Fruit fly (Drosophila melanogaster) whole organism, embryonic: ENCODE results near the gene Ldaf1.
A peak's percentile ranks its signal among the peaks of the same experiment; 100 is the strongest.

ENCODE experiments used
- Antp ChIP-seq: fragments of 200-800 bp; sonication (Bioruptor generic); optimal IDR thresholded peaks from 3 replicates; lab custom pipeline; 2016; ENCODE audit warnings: missing biosample characterization, missing genetic modification characterization
- BtbVII ChIP-seq: fragments of 200-800 bp; sonication (Bioruptor generic); optimal IDR thresholded peaks from 3 replicates; lab custom pipeline; 2017; ENCODE audit warnings: missing biosample characterization, mild to moderate bottlenecking, missing genetic modification characterization
- CG10274 ChIP-seq: fragments of 200-800 bp; sonication (Bioruptor generic); optimal IDR thresholded peaks from 3 replicates; lab custom pipeline; 2017; ENCODE audit warnings: missing biosample characterization, mild to moderate bottlenecking, missing genetic modification characterization
- CG11093 ChIP-seq: fragments of 200-800 bp; sonication (Bioruptor generic); IDR thresholded peaks from 3 replicates; pipeline ENCODE4 v1.3.6; 2022; ENCODE audit warnings: missing biosample characterization, missing genetic modification characterization
- CG11504 ChIP-seq: fragments of 200-800 bp; sonication (Bioruptor generic); optimal IDR thresholded peaks from 3 replicates; lab custom pipeline; 2019; ENCODE audit warnings: missing biosample characterization, mild to moderate bottlenecking, missing genetic modification characterization, moderate library complexity
- CG12104 ChIP-seq: fragments of 200-800 bp; sonication (Bioruptor generic); optimal IDR thresholded peaks from 3 replicates; lab custom pipeline; 2016; ENCODE audit warnings: missing biosample characterization, missing genetic modification characterization
- CG15479 ChIP-seq: fragments of 200-800 bp; sonication (Bioruptor generic); optimal IDR thresholded peaks from 3 replicates; lab custom pipeline; 2019; ENCODE audit warnings: missing biosample characterization, mild to moderate bottlenecking, missing genetic modification characterization, moderate library complexity
- CG15514 ChIP-seq: fragments of 200-800 bp; sonication (Bioruptor generic); optimal IDR thresholded peaks from 3 replicates; lab custom pipeline; 2017; ENCODE audit warnings: missing biosample characterization, missing genetic modification characterization, mild to moderate bottlenecking, moderate library complexity, missing genetic modification reagents
- CG16815 ChIP-seq: fragments of 200-800 bp; sonication (Bioruptor generic); optimal IDR thresholded peaks from 3 replicates; lab custom pipeline; 2017; ENCODE audit warnings: missing biosample characterization, mild to moderate bottlenecking, missing genetic modification characterization
- CG16863 ChIP-seq: fragments of 200-800 bp; sonication (Bioruptor generic); optimal IDR thresholded peaks from 3 replicates; lab custom pipeline; 2016; ENCODE audit warnings: missing biosample characterization, missing genetic modification characterization
- CG18764 ChIP-seq: fragments of 200-800 bp; sonication (Bioruptor generic); optimal IDR thresholded peaks from 3 replicates; lab custom pipeline; 2016; ENCODE audit warnings: missing biosample characterization, missing genetic modification characterization
- CG2199 ChIP-seq: fragments of 200-800 bp; sonication (Bioruptor generic); IDR thresholded peaks from 3 replicates; pipeline ENCODE4 v1.3.6; 2022; ENCODE audit warnings: missing biosample characterization, missing genetic modification characterization
- CG8089 ChIP-seq: fragments of 200-800 bp; sonication (Bioruptor generic); optimal IDR thresholded peaks from 3 replicates; lab custom pipeline; 2016; ENCODE audit warnings: missing biosample characterization, missing genetic modification characterization
- CG9609 ChIP-seq: fragments of 200-800 bp; sonication (Bioruptor generic); optimal IDR thresholded peaks from 3 replicates; lab custom pipeline; 2016; ENCODE audit warnings: missing biosample characterization, missing genetic modification characterization
- CG9932 ChIP-seq: fragments of 200-800 bp; sonication (Bioruptor generic); IDR thresholded peaks from 2 replicates; pipeline ENCODE4 v1.3.6; 2022; ENCODE audit warnings: missing biosample characterization, missing genetic modification characterization
- Camta ChIP-seq: fragments of 200-800 bp; sonication (Bioruptor generic); optimal IDR thresholded peaks from 2 replicates; lab custom pipeline; 2016; ENCODE audit warnings: missing biosample characterization, missing genetic modification characterization
- Hand ChIP-seq: fragments of 200-800 bp; sonication (Bioruptor generic); optimal IDR thresholded peaks from 2 replicates; lab custom pipeline; 2017; ENCODE audit warnings: mild to moderate bottlenecking, missing biosample characterization, missing genetic modification reagents, missing genetic modification characterization
- NC2β ChIP-seq: fragments of 200-800 bp; sonication (Bioruptor generic); optimal IDR thresholded peaks from 2 replicates; lab custom pipeline; 2016; ENCODE audit warnings: missing biosample characterization, missing genetic modification characterization
- Opbp ChIP-seq: fragments of 200-800 bp; sonication (Bioruptor generic); IDR thresholded peaks from 3 replicates; pipeline ENCODE4 v1.3.6; 2022; ENCODE audit warnings: missing biosample characterization, missing genetic modification characterization; ENCODE audit not compliant: partially characterized antibody
- Side ChIP-seq: fragments of 200-800 bp; sonication (Bioruptor generic); optimal IDR thresholded peaks from 2 replicates; lab custom pipeline; 2016; ENCODE audit warnings: missing biosample characterization, missing genetic modification characterization
- abd-A ChIP-seq: fragments of 200-800 bp; sonication (Bioruptor generic); optimal IDR thresholded peaks from 3 replicates; lab custom pipeline; 2019; ENCODE audit warnings: missing biosample characterization, mild to moderate bottlenecking, missing genetic modification characterization, moderate library complexity
- bbx ChIP-seq: fragments of 200-800 bp; sonication (Bioruptor generic); IDR thresholded peaks from 2 replicates; pipeline ENCODE4 v1.3.6; 2022; ENCODE audit warnings: missing biosample characterization, missing genetic modification characterization; ENCODE audit not compliant: partially characterized antibody
- bcd ChIP-seq: fragments of 200-800 bp; sonication (Bioruptor generic); optimal IDR thresholded peaks from 2 replicates; lab custom pipeline; 2017; ENCODE audit warnings: missing biosample characterization, mild to moderate bottlenecking, missing genetic modification characterization
- chinmo ChIP-seq: fragments of 200-800 bp; sonication (Bioruptor generic); IDR thresholded peaks from 4 replicates; pipeline ENCODE4 v1.3.6; 2022; ENCODE audit warnings: missing biosample characterization, missing genetic modification characterization; ENCODE audit not compliant: partially characterized antibody
- ci ChIP-seq: fragments of 200-800 bp; sonication (Bioruptor generic); IDR thresholded peaks from 3 replicates; pipeline ENCODE4 v1.3.6; 2022; ENCODE audit warnings: missing biosample characterization, missing genetic modification characterization
- dati ChIP-seq: fragments of 200-800 bp; sonication (Bioruptor generic); IDR thresholded peaks from 2 replicates; pipeline ENCODE4 v1.3.6; 2022; ENCODE audit warnings: missing biosample characterization, missing genetic modification characterization
- en ChIP-seq: fragments of 200-800 bp; sonication (Bioruptor generic); optimal IDR thresholded peaks from 2 replicates; lab custom pipeline; 2016; ENCODE audit warnings: missing biosample characterization, missing genetic modification characterization
- eve ChIP-seq, 2 experiments: fragments of >200 bp; optimal IDR thresholded peaks; 2 replicates each; lab custom pipeline; 2017; ENCODE audit warnings: missing biosample characterization in 2 of 2, missing genetic modification characterization in 2 of 2
- ewg ChIP-seq: fragments of 200-800 bp; sonication (Bioruptor generic); optimal IDR thresholded peaks from 3 replicates; lab custom pipeline; 2017; ENCODE audit warnings: mild to moderate bottlenecking, missing biosample characterization, missing genetic modification reagents, missing genetic modification characterization
- exex ChIP-seq: fragments of 200-800 bp; sonication (Bioruptor generic); optimal IDR thresholded peaks from 4 replicates; lab custom pipeline; 2018; ENCODE audit warnings: missing biosample characterization, mild to moderate bottlenecking, missing genetic modification characterization, moderate library complexity
- eyg ChIP-seq: fragments of 200-800 bp; sonication (Bioruptor generic); optimal IDR thresholded peaks from 3 replicates; lab custom pipeline; 2016; ENCODE audit warnings: missing biosample characterization, missing genetic modification characterization
- fd96Cb ChIP-seq: fragments of 200-800 bp; sonication (Bioruptor generic); optimal IDR thresholded peaks from 2 replicates; lab custom pipeline; 2018; ENCODE audit warnings: missing biosample characterization, mild to moderate bottlenecking, missing genetic modification characterization, moderate library complexity
- fru ChIP-seq: fragments of >200 bp; optimal IDR thresholded peaks from 2 replicates; lab custom pipeline; 2017
- gt ChIP-seq: fragments of 200-800 bp; sonication (Bioruptor generic); IDR thresholded peaks from 2 replicates; pipeline ENCODE4 v1.3.6; 2022; ENCODE audit warnings: missing biosample characterization, missing genetic modification characterization
- hb ChIP-seq: fragments of 200-800 bp; sonication (Bioruptor generic); IDR thresholded peaks from 3 replicates; pipeline ENCODE4 v1.3.6; 2022; ENCODE audit warnings: missing biosample characterization, missing genetic modification characterization; ENCODE audit not compliant: partially characterized antibody
- kah ChIP-seq: fragments of 200-800 bp; sonication (Bioruptor generic); optimal IDR thresholded peaks from 2 replicates; lab custom pipeline; 2018; ENCODE audit warnings: missing biosample characterization, mild to moderate bottlenecking, missing genetic modification characterization
- klu ChIP-seq: fragments of 200-800 bp; sonication (Bioruptor generic); IDR thresholded peaks from 2 replicates; pipeline ENCODE4 v1.3.6; 2022; ENCODE audit warnings: missing biosample characterization, missing genetic modification characterization
- lmd ChIP-seq: fragments of 200-800 bp; sonication (Bioruptor generic); IDR thresholded peaks from 2 replicates; pipeline ENCODE4 v1.3.6; 2022; ENCODE audit warnings: missing biosample characterization, missing genetic modification characterization
- lola ChIP-seq, 3 experiments: fragments of >200 bp in 2 of 3; fragments of 200-800 bp in 1 of 3; sonication (Bioruptor generic) in 1 of 3; optimal IDR thresholded peaks; 2 replicates each; lab custom pipeline; 2017 to 2019; ENCODE audit warnings: missing biosample characterization in 3 of 3, missing genetic modification characterization in 3 of 3, mild to moderate bottlenecking in 1 of 3, moderate library complexity in 1 of 3
- nmo ChIP-seq: fragments of 200-800 bp; sonication (Bioruptor generic); optimal IDR thresholded peaks from 2 replicates; lab custom pipeline; 2018; ENCODE audit warnings: missing biosample characterization, mild to moderate bottlenecking, missing genetic modification characterization, moderate library complexity
- sd ChIP-seq: fragments of 200-800 bp; sonication (Bioruptor generic); optimal IDR thresholded peaks from 3 replicates; lab custom pipeline; 2018; ENCODE audit warnings: missing biosample characterization, mild to moderate bottlenecking, missing genetic modification characterization, moderate library complexity
- slou ChIP-seq: fragments of 200-800 bp; sonication (Bioruptor generic); optimal IDR thresholded peaks from 3 replicates; lab custom pipeline; 2016; ENCODE audit warnings: missing biosample characterization, missing genetic modification characterization
- so ChIP-seq: fragments of 200-800 bp; sonication (Bioruptor generic); IDR thresholded peaks from 3 replicates; pipeline ENCODE4 v1.3.6; 2022; ENCODE audit warnings: missing biosample characterization, missing genetic modification characterization
- sqz ChIP-seq: fragments of 200-800 bp; sonication (Bioruptor generic); optimal IDR thresholded peaks from 3 replicates; lab custom pipeline; 2018; ENCODE audit warnings: missing biosample characterization, mild to moderate bottlenecking, missing genetic modification characterization
- sr ChIP-seq: fragments of 200-800 bp; sonication (Bioruptor generic); IDR thresholded peaks from 3 replicates; pipeline ENCODE4 v1.3.6; 2022; ENCODE audit warnings: missing biosample characterization, missing genetic modification characterization
- zen ChIP-seq: fragments of 200-800 bp; sonication (Bioruptor generic); optimal IDR thresholded peaks from 3 replicates; lab custom pipeline; 2018; ENCODE audit warnings: missing biosample characterization, mild to moderate bottlenecking, missing genetic modification characterization, moderate library complexity

The Ldaf1 gene

DNA sequence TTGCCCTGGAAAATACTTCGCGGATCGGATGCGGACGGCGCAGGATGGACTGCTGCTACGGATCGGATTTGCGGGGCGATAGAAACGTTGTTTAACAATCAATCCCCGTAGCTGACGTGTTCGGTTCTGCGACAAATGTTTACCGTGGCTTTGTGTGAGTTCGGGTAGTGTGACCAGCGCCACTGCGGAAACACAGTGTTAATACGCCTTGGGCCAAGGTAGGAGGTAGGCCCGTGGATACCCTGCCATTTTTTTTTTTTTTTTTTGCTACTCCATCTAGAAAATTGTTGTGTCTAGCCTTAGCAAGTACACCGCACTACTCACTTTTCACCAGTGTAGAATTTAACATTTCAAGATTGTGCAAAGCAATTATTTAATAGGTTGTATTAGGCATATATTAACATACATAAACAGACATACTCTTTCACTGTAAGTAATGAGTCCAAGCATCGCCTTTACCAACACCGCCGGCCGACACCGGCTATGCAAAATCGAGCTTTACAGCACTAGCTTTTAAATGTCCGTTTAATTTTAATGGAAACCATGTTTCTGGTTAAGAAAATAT, 40.0 kb downstream of the Ldaf1 start, which contains the start of gene deltaCOP (continued):
- peak in 1 of 3 experiments; percentile 38 for TF ChIP-seq lola (GFP tag; optimal IDR thresholded peaks at IDR 0.05; lab: Kevin White, UChicago)
- TF ChIP-seq CG15514 (GFP tag; lab: Kevin White, UChicago), result peak; percentile 77
- TF ChIP-seq eyg, result peak; percentile 83
- peak; percentile 85 for TF ChIP-seq klu (GFP tag; lab: Robert Waterston, UW)
- TF ChIP-seq exex (tag; lab: Kevin White, UChicago), result no peak
- peak; percentile 88 for TF ChIP-seq CG8089 (GFP tag; lab: Kevin White, UChicago)
- TF ChIP-seq BtbVII (GFP tag; lab: Kevin White, UChicago), result peak; percentile 55
- peak; percentile 83 for TF ChIP-seq Side (GFP tag; lab: Kevin White, UChicago)
- peak; percentile 84; the same call in 2 of the 3 replicates for TF ChIP-seq so
- TF ChIP-seq chinmo (GFP tag; lab: Robert Waterston, UW), result no peak
- no peak for TF ChIP-seq sd (tag; lab: Kevin White, UChicago)
- peak; percentile 78; the same call in 2 of the 3 replicates for TF ChIP-seq CG11093 (GFP tag; lab: Robert Waterston, UW)
- peak; percentile 59 for TF ChIP-seq zen
- peak; percentile 89 for TF ChIP-seq CG9932
- TF ChIP-seq Hand (GFP tag; lab: Kevin White, UChicago), result peak; percentile 13
- TF ChIP-seq sqz (GFP tag; lab: Kevin White, UChicago), result no peak
- peak; percentile 79 for TF ChIP-seq nmo (GFP tag; lab: Kevin White, UChicago)
- TF ChIP-seq Antp (GFP tag; lab: Kevin White, UChicago), result peak; percentile 91
- TF ChIP-seq bbx (GFP tag; lab: Robert Waterston, UW), result peak; percentile 17; the same call in 1 of the 2 replicates
- TF ChIP-seq slou (GFP tag; lab: Kevin White, UChicago), result peak; percentile 72
- peak; percentile 83 for TF ChIP-seq ci (GFP tag; lab: Robert Waterston, UW)
- TF ChIP-seq en (GFP tag; lab: Kevin White, UChicago), result peak; percentile 69
- TF ChIP-seq abd-A (tag; lab: Kevin White, UChicago), result no peak
- TF ChIP-seq CG9609 (GFP tag; lab: Kevin White, UChicago), result peak; percentile 95
- TF ChIP-seq sr (GFP tag; lab: Robert Waterston, UW), result no peak
- TF ChIP-seq dati (GFP tag; lab: Robert Waterston, UW), result no peak
- TF ChIP-seq Opbp (GFP tag; lab: Robert Waterston, UW), result 0 out of 3 replicates have a peak, but pooled peaks have one; percentile 36
- TF ChIP-seq CG18764 (GFP tag; lab: Kevin White, UChicago), result peak; percentile 82
- no peak for TF ChIP-seq gt
- TF ChIP-seq fd96Cb (tag; lab: Kevin White, UChicago), result peak; percentile 73
- TF ChIP-seq fru (lab: Kevin White, UChicago), result no peak
- no peak for TF ChIP-seq eve (GFP tag; optimal IDR thresholded peaks at IDR 0.05; lab: Kevin White, UChicago)
- peak; percentile 76 for TF ChIP-seq ewg (GFP tag; lab: Kevin White, UChicago)
- no peak for TF ChIP-seq CG2199 (GFP tag; lab: Robert Waterston, UW)
- peak; percentile 75 for TF ChIP-seq CG16815
- peak; percentile 89 for TF ChIP-seq CG16863 (GFP tag; lab: Kevin White, UChicago)
- TF ChIP-seq CG15479 (GFP tag; lab: Kevin White, UChicago), result no peak
- peak; percentile 26 for TF ChIP-seq kah (GFP tag; lab: Kevin White, UChicago)
- peak; percentile 54 for TF ChIP-seq CG10274 (GFP tag; lab: Kevin White, UChicago)
- peak; percentile 88 for TF ChIP-seq Camta (GFP tag; lab: Kevin White, UChicago)
- TF ChIP-seq bcd (GFP tag; lab: Kevin White, UChicago), result peak; percentile 83
- peak; percentile 91 for TF ChIP-seq lmd (GFP tag; lab: Robert Waterston, UW)
- peak; percentile 63 for TF ChIP-seq CG12104 (GFP tag; lab: Kevin White, UChicago)
- no peak for TF ChIP-seq hb
- TF ChIP-seq NC2β (GFP tag; lab: Kevin White, UChicago), result peak; percentile 89
- TF ChIP-seq CG11504, result no peak
- TF ChIP-seq, all 482 proteins: peak for 359
